Fruit fly (Drosophila melanogaster): ENCODE data around the gene gdl.

dm6 chr3L:15548843-15549242 is 39.6 kb downstream of the gdl start:
- no peak for TF ChIP-seq CTCF (optimal IDR thresholded peaks at IDR 0.05)
- TF ChIP-seq CG8478 (optimal IDR thresholded peaks at IDR 0.05), result no peak

Data from S2 (cell line).